Worm (Caenorhabditis elegans): ENCODE results near the gene K02D10.2.

Gene K02D10.2

ce11 chrIII:8731310-8731709, 39.8 kb downstream of the K02D10.2 start, which contains the start of gene ZK370.4:
Gene ZK370.4 (minus strand): TSS chrIII:8731410.
- no peak for TF ChIP-seq syd-9 (tag; optimal IDR thresholded peaks at IDR 0.05)

ce11 chrIII:8726019-8726894, 44.8 kb downstream of the K02D10.2 start:
- TF ChIP-seq ama-1 (optimal IDR thresholded peaks at IDR 0.05), result no peak
- TF ChIP-seq F13H6.1 (tag; optimal IDR thresholded peaks at IDR 0.05), result no peak

- TF ChIP-seq ceh-14 (tag; optimal IDR thresholded peaks at IDR 0.05), result no peak
- TF ChIP-seq nhr-11 (tag; optimal IDR thresholded peaks at IDR 0.05), result no peak
- no peak for TF ChIP-seq ceh-22 (tag; optimal IDR thresholded peaks at IDR 0.05)
Observed at ce11 chrIII:8725224-8725623, 45.8 kb downstream of the K02D10.2 start.
